Worm (Caenorhabditis elegans) whole organism, early embryonic: ENCODE data around the gene T25B2.4.

ENCODE experiments used
- ceh-13 ChIP-seq: fragments of 200-800 bp; sonication (Bioruptor generic); optimal IDR thresholded peaks from 2 replicates; lab custom pipeline; 2018; ENCODE audit warnings: mild to moderate bottlenecking, missing genetic modification characterization, missing compliant biosample characterization
- ceh-36 ChIP-seq: sonication (generic microtip); optimal IDR thresholded peaks from 2 replicates; lab custom pipeline; 2016; ENCODE audit warnings: missing genetic modification characterization, inconsistent platforms, missing compliant biosample characterization
- ets-7 ChIP-seq: sonication (generic microtip); optimal IDR thresholded peaks from 2 replicates; lab custom pipeline; 2016; ENCODE audit warnings: missing genotype, missing genetic modification characterization, missing compliant biosample characterization
- hmg-4 ChIP-seq: fragments of 200-800 bp; sonication (Bioruptor generic); optimal IDR thresholded peaks from 2 replicates; lab custom pipeline; 2018; ENCODE audit warnings: mild to moderate bottlenecking, missing genetic modification characterization, missing compliant biosample characterization
- pes-1 ChIP-seq: fragments of 200-800 bp; sonication (Bioruptor generic); IDR thresholded peaks from 2 replicates; pipeline ENCODE4 v1.3.6; 2022; ENCODE audit warnings: missing genetic modification reagents, missing genetic modification characterization, missing compliant biosample characterization

ce11 chrX:6204696-6205232 is 26.7 kb downstream of the T25B2.4 start, which contains the start of gene bca-1:
- TF ChIP-seq hmg-4 (no peak), pes-1 (no peak), ets-7 (tag; lab: Kevin White, UChicago) (no peak), ceh-13 (no peak), ceh-36 (tag; lab: Kevin White, UChicago) (no peak)
